Worm (Caenorhabditis elegans): ENCODE results near the gene dot-1.4.

dot-1.4 gene

ce11 chrX:11920723-11921283, 10.7 kb downstream of the dot-1.4 start, which contains the start of gene Y62H9A.14:
Gene Y62H9A.14 (plus strand): TSS chrX:11921233.
- no peak for TF ChIP-seq lin-11 (tag; optimal IDR thresholded peaks at IDR 0.05)
- TF ChIP-seq nhr-77 (tag; optimal IDR thresholded peaks at IDR 0.05) = no peak
- TF ChIP-seq ama-1 (optimal IDR thresholded peaks at IDR 0.05) = no peak
- TF ChIP-seq nhr-21 (tag; optimal IDR thresholded peaks at IDR 0.05) = no peak
- no peak for TF ChIP-seq dmd-4 (tag; optimal IDR thresholded peaks at IDR 0.05)
- TF ChIP-seq peb-1 (tag; optimal IDR thresholded peaks at IDR 0.05) = no peak
- no peak for TF ChIP-seq nhr-23 (tag; optimal IDR thresholded peaks at IDR 0.05)

- TF ChIP-seq ztf-11 (tag; optimal IDR thresholded peaks at IDR 0.05) = no peak
Observed at ce11 chrX:11917994-11918393, 13.5 kb downstream of the dot-1.4 start, which contains the start of gene Y62H9A.16. Gene Y62H9A.16 (plus strand): TSS chrX:11918294.

ce11 chrX:11916705-11917104, 14.8 kb downstream of the dot-1.4 start, which contains the start of gene Y62H9A.13:
Gene Y62H9A.13 (plus strand): TSS chrX:11917005.
- no peak for TF ChIP-seq lin-39 (tag; optimal IDR thresholded peaks at IDR 0.05)
- TF ChIP-seq snpc-4 (tag; optimal IDR thresholded peaks at IDR 0.05) = no peak
- TF ChIP-seq lsy-2 (tag; optimal IDR thresholded peaks at IDR 0.05) = no peak
- TF ChIP-seq nhr-237 (tag; optimal IDR thresholded peaks at IDR 0.05) = no peak
- TF ChIP-seq blmp-1 (tag; optimal IDR thresholded peaks at IDR 0.05; ENCODE audit: insufficient read depth) = no peak
- TF ChIP-seq ztf-4 (tag; optimal IDR thresholded peaks at IDR 0.05) = no peak

- TF ChIP-seq unc-39 (tag; optimal IDR thresholded peaks at IDR 0.05) = no peak
- TF ChIP-seq alr-1 (tag; optimal IDR thresholded peaks at IDR 0.05) = no peak
- no peak for TF ChIP-seq nhr-77 (tag; optimal IDR thresholded peaks at IDR 0.05)
Observed at ce11 chrX:11913824-11914223, 17.6 kb downstream of the dot-1.4 start, which contains the start of gene Y62H9A.12. Gene Y62H9A.12 (plus strand): TSS chrX:11914124.

- TF ChIP-seq nhr-25 (tag; optimal IDR thresholded peaks at IDR 0.05) = no peak
- peak; percentile 8 for TF ChIP-seq fos-1 (tag; optimal IDR thresholded peaks at IDR 0.05)
Observed at ce11 chrX:11910046-11910445, 21.4 kb downstream of the dot-1.4 start, which contains the start of gene Y62H9A.15. Gene Y62H9A.15 (minus strand): TSS chrX:11910145.

ce11 chrX:11909168-11909567, 22.3 kb downstream of the dot-1.4 start:
- TF ChIP-seq lin-39 (tag; optimal IDR thresholded peaks at IDR 0.05) (no peak), unc-62 (GFP tag; optimal IDR thresholded peaks at IDR 0.05) (no peak), nhr-21 (tag; optimal IDR thresholded peaks at IDR 0.05) (no peak), mbf-1 (tag; optimal IDR thresholded peaks at IDR 0.05) (no peak), fos-1 (tag; optimal IDR thresholded peaks at IDR 0.05) (peak; percentile 74), R02D3.7 (tag; optimal IDR thresholded peaks at IDR 0.05) (no peak), nhr-237 (tag; optimal IDR thresholded peaks at IDR 0.05) (no peak), unc-39 (tag; optimal IDR thresholded peaks at IDR 0.05) (no peak), skn-1 (tag; optimal IDR thresholded peaks at IDR 0.05) (peak; percentile 57), sem-4 (tag; optimal IDR thresholded peaks at IDR 0.05) (no peak), unc-55 (GFP tag; optimal IDR thresholded peaks at IDR 0.05) (no peak), nhr-23 (tag; optimal IDR thresholded peaks at IDR 0.05) (no peak)

DNA sequence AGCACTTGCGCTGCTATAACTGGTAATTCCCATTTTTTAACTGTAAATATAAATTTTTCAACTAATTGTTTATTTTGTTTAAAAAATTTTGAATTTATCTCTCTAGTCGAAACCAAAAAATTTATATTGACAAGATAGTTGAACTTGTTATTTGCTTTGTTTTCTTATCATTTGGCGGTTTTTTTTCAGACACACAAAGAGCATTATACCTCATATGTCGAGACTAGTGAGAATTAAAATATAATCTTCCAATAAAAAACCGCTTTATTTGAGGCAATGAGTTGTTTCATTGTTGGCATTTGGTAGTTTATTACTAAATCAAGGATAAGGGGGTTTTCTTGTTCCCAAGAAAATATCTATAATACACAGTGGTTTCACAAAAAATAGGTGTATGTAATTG, 23.2 kb downstream of the dot-1.4 start:
- TF ChIP-seq unc-62 (GFP tag; optimal IDR thresholded peaks at IDR 0.05) = no peak
- TF ChIP-seq aly-2 (tag; optimal IDR thresholded peaks at IDR 0.05) = no peak
- no peak for TF ChIP-seq peb-1 (tag; optimal IDR thresholded peaks at IDR 0.05)
- TF ChIP-seq egl-27 (tag; optimal IDR thresholded peaks at IDR 0.05) = no peak
- TF ChIP-seq elt-3 (tag; optimal IDR thresholded peaks at IDR 0.05) = no peak
- TF ChIP-seq R02D3.7 (tag; optimal IDR thresholded peaks at IDR 0.05) = no peak
- no peak for TF ChIP-seq C34F6.9 (tag; optimal IDR thresholded peaks at IDR 0.05)
- no peak for TF ChIP-seq sma-3 (GFP tag; optimal IDR thresholded peaks at IDR 0.05)
- no peak for TF ChIP-seq Y55F3AM.14 (GFP tag; optimal IDR thresholded peaks at IDR 0.05)
- TF ChIP-seq nhr-12 (tag; optimal IDR thresholded peaks at IDR 0.05) = no peak

Measured in whole organism, L2 larva.